Fruit fly (Drosophila melanogaster) whole organism, embryonic: ENCODE results near the gene tbc.

Experiments used
- Asciz ChIP-seq: fragments of 200-800 bp; sonication (Bioruptor generic); optimal IDR thresholded peaks from 2 replicates; lab custom pipeline; 2017; ENCODE audit warnings: missing biosample characterization, mild to moderate bottlenecking, missing genetic modification characterization, missing genetic modification reagents
- Awh ChIP-seq: fragments of 200-800 bp; sonication (Bioruptor generic); IDR thresholded peaks from 2 replicates; pipeline ENCODE4, ENCODE4 v1.3.6; 2022; ENCODE audit warnings: missing biosample characterization, missing genetic modification characterization
- CG10209 ChIP-seq: fragments of 200-800 bp; sonication (Bioruptor generic); optimal IDR thresholded peaks from 3 replicates; lab custom pipeline; 2017; ENCODE audit warnings: missing biosample characterization, mild to moderate bottlenecking, missing genetic modification characterization, missing genetic modification reagents
- CG10274 ChIP-seq: fragments of 200-800 bp; sonication (Bioruptor generic); optimal IDR thresholded peaks from 3 replicates; lab custom pipeline; 2017; ENCODE audit warnings: missing biosample characterization, mild to moderate bottlenecking, missing genetic modification characterization
- CG10979 ChIP-seq: fragments of 200-800 bp; sonication (Bioruptor generic); optimal IDR thresholded peaks from 2 replicates; lab custom pipeline; 2018; ENCODE audit warnings: missing biosample characterization, mild to moderate bottlenecking, missing genetic modification characterization, moderate library complexity
- CG12155 ChIP-seq: fragments of 200-800 bp; sonication (Bioruptor generic); optimal IDR thresholded peaks from 3 replicates; lab custom pipeline; 2016; ENCODE audit warnings: missing biosample characterization, missing genetic modification characterization
- CG13624 ChIP-seq: fragments of 200-800 bp; sonication (Bioruptor generic); optimal IDR thresholded peaks from 2 replicates; lab custom pipeline; 2016; ENCODE audit warnings: missing biosample characterization, missing genetic modification characterization
- CG16863 ChIP-seq: fragments of 200-800 bp; sonication (Bioruptor generic); optimal IDR thresholded peaks from 3 replicates; lab custom pipeline; 2016; ENCODE audit warnings: missing biosample characterization, missing genetic modification characterization
- CG17568 ChIP-seq: fragments of 200-800 bp; sonication (Bioruptor generic); optimal IDR thresholded peaks from 2 replicates; lab custom pipeline; 2018; ENCODE audit warnings: missing biosample characterization, mild to moderate bottlenecking, missing genetic modification characterization, moderate library complexity
- CG18011 ChIP-seq: fragments of 200-800 bp; sonication (Bioruptor generic); optimal IDR thresholded peaks from 2 replicates; lab custom pipeline; 2017; ENCODE audit warnings: missing biosample characterization, missing genetic modification characterization, mild to moderate bottlenecking, moderate library complexity, missing genotype
- CG18619 ChIP-seq: fragments of 200-800 bp; sonication (Bioruptor generic); optimal IDR thresholded peaks from 3 replicates; lab custom pipeline; 2017; ENCODE audit warnings: missing biosample characterization, mild to moderate bottlenecking, missing genetic modification characterization
- CG2199 ChIP-seq: fragments of 200-800 bp; sonication (Bioruptor generic); IDR thresholded peaks from 3 replicates; pipeline ENCODE4 v1.3.6; 2022; ENCODE audit warnings: missing biosample characterization, missing genetic modification characterization
- CG3407 ChIP-seq: fragments of 200-800 bp; sonication (Bioruptor generic); optimal IDR thresholded peaks from 2 replicates; lab custom pipeline; 2018; ENCODE audit warnings: missing biosample characterization, mild to moderate bottlenecking, missing genetic modification characterization
- CG34422 ChIP-seq: fragments of 200-800 bp; sonication (Bioruptor generic); IDR thresholded peaks from 3 replicates; pipeline ENCODE4 v1.3.6; 2022; ENCODE audit warnings: missing biosample characterization, missing genetic modification characterization
- CG6175 ChIP-seq: fragments of 200-800 bp; sonication (Bioruptor generic); IDR thresholded peaks from 3 replicates; pipeline ENCODE4 v1.3.6; 2022; ENCODE audit warnings: missing biosample characterization, missing genetic modification characterization
- CG6272 ChIP-seq: fragments of 200-800 bp; sonication (Bioruptor generic); IDR thresholded peaks from 2 replicates; pipeline ENCODE4 v1.3.6; 2022; ENCODE audit warnings: missing biosample characterization, missing genetic modification characterization
- CG6654 ChIP-seq: fragments of 200-800 bp; sonication (Bioruptor generic); optimal IDR thresholded peaks from 2 replicates; lab custom pipeline; 2017; ENCODE audit warnings: missing biosample characterization, mild to moderate bottlenecking, missing genetic modification characterization
- CG6689 ChIP-seq: fragments of 200-800 bp; sonication (Bioruptor generic); IDR thresholded peaks from 2 replicates; pipeline ENCODE4 v1.3.6; 2022; ENCODE audit warnings: missing biosample characterization, missing genetic modification characterization
- CG6765 ChIP-seq: fragments of 200-800 bp; sonication (Bioruptor generic); optimal IDR thresholded peaks from 3 replicates; lab custom pipeline; 2017; ENCODE audit warnings: missing biosample characterization, mild to moderate bottlenecking, missing genetic modification characterization
- CG6813 ChIP-seq: fragments of 200-800 bp; sonication (Bioruptor generic); optimal IDR thresholded peaks from 2 replicates; lab custom pipeline; 2017; ENCODE audit warnings: missing biosample characterization, missing genetic modification characterization, mild to moderate bottlenecking, moderate library complexity, missing genetic modification reagents
- CG7357 ChIP-seq: fragments of 200-800 bp; sonication (Bioruptor generic); IDR thresholded peaks from 3 replicates; pipeline ENCODE4 v1.3.6; 2022; ENCODE audit warnings: missing biosample characterization, missing genetic modification characterization
- CG8944 ChIP-seq: fragments of 200-800 bp; sonication (Bioruptor generic); optimal IDR thresholded peaks from 3 replicates; lab custom pipeline; 2016; ENCODE audit warnings: missing biosample characterization, missing genetic modification characterization
- Chrac-16 ChIP-seq: fragments of 200-800 bp; sonication (Bioruptor generic); optimal IDR thresholded peaks from 3 replicates; lab custom pipeline; 2016; ENCODE audit warnings: missing biosample characterization, missing genetic modification characterization
- Ets65A ChIP-seq: fragments of 200-800 bp; sonication (Bioruptor generic); peaks from one replicate; lab custom pipeline; 2016; ENCODE audit warnings: missing biosample characterization, missing genetic modification characterization
- Lpt ChIP-seq: fragments of >200 bp; optimal IDR thresholded peaks from 2 replicates; lab custom pipeline; 2018; ENCODE audit warnings: missing biosample characterization, missing genetic modification characterization
- MESR4 ChIP-seq: fragments of 200-800 bp; sonication (Bioruptor generic); optimal IDR thresholded peaks from 2 replicates; lab custom pipeline; 2018; ENCODE audit warnings: missing biosample characterization, mild to moderate bottlenecking, missing genetic modification characterization, moderate library complexity
- Neu2 ChIP-seq: fragments of 200-800 bp; sonication (Bioruptor generic); optimal IDR thresholded peaks from 3 replicates; lab custom pipeline; 2016; ENCODE audit warnings: missing biosample characterization, missing genetic modification characterization, borderline replicate concordance
- PHDP ChIP-seq: fragments of 200-800 bp; sonication (Bioruptor generic); optimal IDR thresholded peaks from 3 replicates; lab custom pipeline; 2018; ENCODE audit warnings: missing biosample characterization, mild to moderate bottlenecking, missing genetic modification characterization, moderate library complexity
- ab ChIP-seq: fragments of 200-800 bp; sonication (Bioruptor generic); optimal IDR thresholded peaks from 2 replicates; lab custom pipeline; 2016; ENCODE audit warnings: missing biosample characterization, missing genetic modification characterization
- az2 ChIP-seq: fragments of 200-800 bp; sonication (Bioruptor generic); optimal IDR thresholded peaks from 3 replicates; lab custom pipeline; 2016; ENCODE audit warnings: missing biosample characterization, missing genetic modification characterization
- chm ChIP-seq: fragments of 200-800 bp; sonication (Bioruptor generic); IDR thresholded peaks from 2 replicates; pipeline ENCODE4 v1.3.6; 2022; ENCODE audit warnings: missing biosample characterization, missing genetic modification characterization
- dmrt11E ChIP-seq: fragments of 200-800 bp; sonication (Bioruptor generic); optimal IDR thresholded peaks from 3 replicates; lab custom pipeline; 2018; ENCODE audit warnings: missing biosample characterization, mild to moderate bottlenecking, missing genetic modification characterization, moderate library complexity
- en ChIP-seq: fragments of 200-800 bp; sonication (Bioruptor generic); optimal IDR thresholded peaks from 2 replicates; lab custom pipeline; 2016; ENCODE audit warnings: missing biosample characterization, missing genetic modification characterization
- exex ChIP-seq: fragments of 200-800 bp; sonication (Bioruptor generic); optimal IDR thresholded peaks from 4 replicates; lab custom pipeline; 2018; ENCODE audit warnings: missing biosample characterization, mild to moderate bottlenecking, missing genetic modification characterization, moderate library complexity
- gcm ChIP-seq: fragments of 200-800 bp; sonication (Bioruptor generic); optimal IDR thresholded peaks from 2 replicates; lab custom pipeline; 2019; ENCODE audit warnings: missing biosample characterization, mild to moderate bottlenecking, missing genetic modification characterization, moderate library complexity
- grn ChIP-seq: fragments of 200-800 bp; sonication (Bioruptor generic); optimal IDR thresholded peaks from 3 replicates; lab custom pipeline; 2017; ENCODE audit warnings: missing biosample characterization, missing genetic modification characterization
- gro ChIP-seq: fragments of 200-800 bp; sonication (Bioruptor generic); optimal IDR thresholded peaks from 2 replicates; lab custom pipeline; 2016; ENCODE audit warnings: missing biosample characterization, missing genetic modification characterization
- gt ChIP-seq: fragments of 200-800 bp; sonication (Bioruptor generic); IDR thresholded peaks from 2 replicates; pipeline ENCODE4 v1.3.6; 2022; ENCODE audit warnings: missing biosample characterization, missing genetic modification characterization
- ind ChIP-seq: fragments of 200-800 bp; sonication (Bioruptor generic); optimal IDR thresholded peaks from 3 replicates; lab custom pipeline; 2016; ENCODE audit warnings: missing biosample characterization, missing genetic modification characterization
- jumu ChIP-seq: fragments of 200-800 bp; sonication (Bioruptor generic); optimal IDR thresholded peaks from 3 replicates; lab custom pipeline; 2016; ENCODE audit warnings: missing biosample characterization, missing genetic modification characterization
- klu ChIP-seq: fragments of 200-800 bp; sonication (Bioruptor generic); IDR thresholded peaks from 2 replicates; pipeline ENCODE4 v1.3.6; 2022; ENCODE audit warnings: missing biosample characterization, missing genetic modification characterization
- mld ChIP-seq: fragments of 200-800 bp; sonication (Bioruptor generic); IDR thresholded peaks from 3 replicates; pipeline ENCODE4 v1.3.6; 2022; ENCODE audit warnings: missing biosample characterization, missing genetic modification characterization; ENCODE audit not compliant: partially characterized antibody
- nom ChIP-seq: fragments of 200-800 bp; sonication (Bioruptor generic); optimal IDR thresholded peaks from 2 replicates; lab custom pipeline; 2017; ENCODE audit warnings: missing biosample characterization, missing genetic modification characterization, mild to moderate bottlenecking, moderate library complexity, missing genetic modification reagents
- pan ChIP-seq, 4 experiments: fragments of >200 bp in 3 of 4; fragments of 200-800 bp in 1 of 4; sonication (Bioruptor generic) in 1 of 4; optimal IDR thresholded peaks in 3 of 4; IDR thresholded peaks in 1 of 4; 2 replicates each; pipeline versions ENCODE4 v1.3.6 to Lab custom; 2017 to 2022; ENCODE audit warnings: missing biosample characterization in 2 of 4, missing genetic modification characterization in 2 of 4, mixed read lengths in 1 of 4
- salm ChIP-seq: fragments of 200-800 bp; sonication (Bioruptor generic); optimal IDR thresholded peaks from 2 replicates; lab custom pipeline; 2018; ENCODE audit warnings: missing biosample characterization, mild to moderate bottlenecking, missing genetic modification characterization
- shn ChIP-seq: fragments of 200-800 bp; sonication (Bioruptor generic); optimal IDR thresholded peaks from 3 replicates; lab custom pipeline; 2016; ENCODE audit warnings: missing biosample characterization, missing genetic modification characterization
- ssp ChIP-seq: fragments of 200-800 bp; sonication (Bioruptor generic); IDR thresholded peaks from 2 replicates; pipeline ENCODE4 v1.3.6; 2022; ENCODE audit warnings: missing biosample characterization, missing genetic modification characterization
- stc ChIP-seq: fragments of 200-800 bp; sonication (Bioruptor generic); IDR thresholded peaks from 2 replicates; pipeline ENCODE4 v1.3.6; 2022; ENCODE audit warnings: missing biosample characterization, missing genetic modification characterization
- unpg ChIP-seq: fragments of 200-800 bp; sonication (Bioruptor generic); optimal IDR thresholded peaks from 3 replicates; lab custom pipeline; 2018; ENCODE audit warnings: missing biosample characterization, mild to moderate bottlenecking, missing genetic modification characterization, moderate library complexity
- zen ChIP-seq: fragments of 200-800 bp; sonication (Bioruptor generic); optimal IDR thresholded peaks from 3 replicates; lab custom pipeline; 2018; ENCODE audit warnings: missing biosample characterization, mild to moderate bottlenecking, missing genetic modification characterization, moderate library complexity

Gene tbc

DNA sequence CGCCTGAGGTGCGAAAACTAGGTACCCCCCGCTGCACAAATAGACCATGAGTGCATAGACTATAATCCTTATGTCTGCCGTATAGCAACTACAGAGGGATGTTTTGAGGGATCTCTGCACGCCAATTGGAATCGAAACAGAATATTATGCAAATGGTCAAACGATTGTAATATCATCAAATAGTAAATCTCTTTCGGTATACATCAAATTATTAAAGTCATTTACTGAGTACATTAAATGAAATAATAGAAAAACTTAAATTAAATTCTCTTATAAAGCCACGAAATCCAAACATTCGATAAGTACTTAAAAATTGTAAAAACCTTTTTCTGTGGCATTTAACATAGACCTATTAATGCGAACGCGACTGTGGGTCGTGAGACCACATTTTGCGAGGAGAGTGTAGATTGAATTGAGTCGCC, 39.6 kb downstream of the tbc start (continued):
- TF ChIP-seq Chrac-16 (GFP tag; lab: Kevin White, UChicago) (peak; percentile 26), ind (peak; percentile 42), pan (optimal IDR thresholded peaks at IDR 0.05; lab: Kevin White, UChicago) (no peak), pan (GFP tag; optimal IDR thresholded peaks at IDR 0.05 in 1 of 2, IDR thresholded peaks at IDR 0.05 in 1 of 2) (peak in 1 of 2 experiments; percentile 32), grn (GFP tag; lab: Kevin White, UChicago) (no peak), mld (no peak), chm (GFP tag; lab: Robert Waterston, UW) (no peak), jumu (GFP tag; lab: Kevin White, UChicago) (peak; percentile 12), CG8944 (GFP tag; lab: Kevin White, UChicago) (peak; percentile 17), az2 (GFP tag; lab: Kevin White, UChicago) (peak; percentile 50), salm (peak; percentile 3), CG2199 (GFP tag; lab: Robert Waterston, UW) (no peak), CG12155 (GFP tag; lab: Kevin White, UChicago) (peak; percentile 16), Ets65A (GFP tag; lab: Kevin White, UChicago) (no peak), ab (GFP tag; lab: Kevin White, UChicago) (no peak), CG18619 (GFP tag; lab: Kevin White, UChicago) (peak; percentile 65), CG34422 (GFP tag; lab: Robert Waterston, UW) (0 out of 3 replicates have a peak, but pooled peaks have one; percentile 5), CG13624 (GFP tag; lab: Kevin White, UChicago) (peak; percentile 34), CG3407 (GFP tag; lab: Kevin White, UChicago) (peak; percentile 42), gt (GFP tag; lab: Robert Waterston, UW) (no peak), CG6765 (GFP tag; lab: Kevin White, UChicago) (no peak), CG10209 (GFP tag; lab: Kevin White, UChicago) (peak; percentile 58), ssp (GFP tag; lab: Robert Waterston, UW) (no peak), CG10274 (peak; percentile 46), exex (tag; lab: Kevin White, UChicago) (no peak), CG17568 (GFP tag; lab: Kevin White, UChicago) (peak; percentile 7), shn (GFP tag; lab: Kevin White, UChicago) (no peak), CG7357 (GFP tag; lab: Robert Waterston, UW) (0 out of 3 replicates have a peak, but pooled peaks have one; percentile 5), CG18011 (GFP tag; lab: Kevin White, UChicago) (peak; percentile 11), gcm (peak; percentile 35), CG6689 (GFP tag; lab: Robert Waterston, UW) (peak; percentile 58), Neu2 (GFP tag; lab: Kevin White, UChicago) (no peak), Asciz (peak; percentile 60), en (GFP tag; lab: Kevin White, UChicago) (peak; percentile 37), gro (peak; percentile 21), stc (GFP tag; lab: Robert Waterston, UW) (peak; percentile 14; the same call in 1 of the 2 replicates), CG10979 (peak; percentile 78), CG6175 (no peak), CG6654 (GFP tag; lab: Kevin White, UChicago) (peak; percentile 55), Lpt (no peak), Awh (GFP tag; lab: Robert Waterston, UW) (no peak), PHDP (peak; percentile 57), CG6813 (GFP tag; lab: Kevin White, UChicago) (peak; percentile 8), nom (peak; percentile 50), klu (GFP tag; lab: Robert Waterston, UW) (peak; percentile 34; the same call in 1 of the 2 replicates), CG16863 (GFP tag; lab: Kevin White, UChicago) (peak; percentile 47), MESR4 (no peak), unpg (GFP tag; lab: Kevin White, UChicago) (peak; percentile 45), dmrt11E (tag; lab: Kevin White, UChicago) (peak; percentile 66), zen (tag; lab: Kevin White, UChicago) (peak; percentile 31), CG6272 (GFP tag; lab: Robert Waterston, UW) (no peak)
